Worm (Caenorhabditis elegans) whole organism, L2 larva: ENCODE data around the gene C18D11.9.

ENCODE experiments used
- C34F6.9 ChIP-seq: fragments of 150-350 bp; optimal IDR thresholded peaks from 2 replicates; lab custom pipeline; 2014; ENCODE audit warnings: missing biosample characterization, missing genetic modification characterization
- F13H6.1 ChIP-seq: sonication (generic microtip); optimal IDR thresholded peaks from 2 replicates; lab custom pipeline; 2016; ENCODE audit warnings: missing genetic modification characterization, missing compliant biosample characterization
- R02D3.7 ChIP-seq: fragments of 150-350 bp; optimal IDR thresholded peaks from 2 replicates; lab custom pipeline; 2014; ENCODE audit warnings: missing biosample characterization, missing genetic modification characterization
- ZK546.5 ChIP-seq: sonication (generic microtip); optimal IDR thresholded peaks from 2 replicates; lab custom pipeline; 2017; ENCODE audit warnings: missing biosample characterization, missing genetic modification characterization
- alr-1 ChIP-seq: fragments of 150-350 bp; optimal IDR thresholded peaks from 2 replicates; lab custom pipeline; 2014; ENCODE audit warnings: missing biosample characterization, missing genetic modification characterization
- aly-2 ChIP-seq: fragments of 150-350 bp; optimal IDR thresholded peaks from 2 replicates; lab custom pipeline; 2014; ENCODE audit warnings: missing biosample characterization, missing genetic modification characterization
- ama-1 ChIP-seq: fragments of 150-350 bp; optimal IDR thresholded peaks from 2 replicates; lab custom pipeline; 2018; ENCODE audit warnings: inconsistent platforms
- ceh-16 ChIP-seq: fragments of 150-350 bp; optimal IDR thresholded peaks from 2 replicates; lab custom pipeline; 2014; ENCODE audit warnings: missing biosample characterization, missing genetic modification characterization
- ceh-82 ChIP-seq: fragments of 150-350 bp; optimal IDR thresholded peaks from 2 replicates; lab custom pipeline; 2014; ENCODE audit warnings: missing biosample characterization, missing genetic modification characterization
- crh-2 ChIP-seq: sonication (generic microtip); optimal IDR thresholded peaks from 2 replicates; lab custom pipeline; 2017; ENCODE audit warnings: missing biosample characterization, missing genetic modification characterization
- dmd-4 ChIP-seq: sonication (generic microtip); optimal IDR thresholded peaks from 2 replicates; lab custom pipeline; 2017; ENCODE audit warnings: missing biosample characterization, missing genetic modification characterization
- elt-1 ChIP-seq: fragments of 150-350 bp; optimal IDR thresholded peaks from 2 replicates; lab custom pipeline; 2014; ENCODE audit warnings: missing biosample characterization, missing genetic modification characterization
- elt-3 ChIP-seq: sonication (generic microtip); optimal IDR thresholded peaks from 2 replicates; lab custom pipeline; 2017; ENCODE audit warnings: missing biosample characterization, missing genetic modification characterization
- fos-1 ChIP-seq: fragments of 150-350 bp; optimal IDR thresholded peaks from 2 replicates; lab custom pipeline; 2014; ENCODE audit warnings: missing biosample characterization, missing genetic modification characterization
- gmeb-1 ChIP-seq: fragments of 150-350 bp; optimal IDR thresholded peaks from 2 replicates; lab custom pipeline; 2014; ENCODE audit warnings: missing biosample characterization, missing genetic modification characterization
- lin-11 ChIP-seq: fragments of 150-350 bp; sonication (generic microtip); optimal IDR thresholded peaks from 2 replicates; lab custom pipeline; 2014; ENCODE audit warnings: missing biosample characterization, missing genetic modification characterization, inconsistent platforms, mixed read lengths
- lin-13 ChIP-seq: fragments of 150-350 bp; optimal IDR thresholded peaks from 2 replicates; lab custom pipeline; 2014; ENCODE audit warnings: missing biosample characterization, missing genetic modification reagents, missing genetic modification characterization
- lin-39 ChIP-seq: fragments of 150-350 bp; optimal IDR thresholded peaks from 2 replicates; lab custom pipeline; 2014; ENCODE audit warnings: missing biosample characterization, missing genetic modification reagents, missing genetic modification characterization
- lsy-2 ChIP-seq, 2 experiments: fragments of 150-350 bp in 1 of 2; sonication (generic microtip) in 1 of 2; optimal IDR thresholded peaks; 2 replicates each; lab custom pipeline; 2014 to 2017; ENCODE audit warnings: missing biosample characterization in 2 of 2, missing genetic modification characterization in 2 of 2
- mab-5 ChIP-seq: fragments of 150-350 bp; optimal IDR thresholded peaks from 2 replicates; lab custom pipeline; 2014; ENCODE audit warnings: missing biosample characterization, missing genetic modification characterization
- mbf-1 ChIP-seq: sonication (generic microtip); optimal IDR thresholded peaks from 2 replicates; lab custom pipeline; 2017; ENCODE audit warnings: missing biosample characterization, missing genetic modification characterization
- mdl-1 ChIP-seq, 2 experiments: fragments of 150-350 bp in 1 of 2; sonication (generic microtip) in 1 of 2; optimal IDR thresholded peaks; 2 replicates each; lab custom pipeline; 2017; ENCODE audit warnings: missing biosample characterization in 2 of 2, missing genetic modification characterization in 2 of 2
- nhr-11 ChIP-seq: fragments of 150-350 bp; optimal IDR thresholded peaks from 2 replicates; lab custom pipeline; 2014; ENCODE audit warnings: missing biosample characterization, missing genetic modification characterization
- nhr-12 ChIP-seq: fragments of 150-350 bp; optimal IDR thresholded peaks from 2 replicates; lab custom pipeline; 2014; ENCODE audit warnings: missing biosample characterization, missing genetic modification characterization
- nhr-129 ChIP-seq: fragments of 150-350 bp; optimal IDR thresholded peaks from 2 replicates; lab custom pipeline; 2014; ENCODE audit warnings: missing biosample characterization, missing genetic modification characterization
- nhr-21 ChIP-seq: fragments of 150-350 bp; optimal IDR thresholded peaks from 2 replicates; lab custom pipeline; 2014; ENCODE audit warnings: missing biosample characterization, missing genetic modification characterization
- nhr-23 ChIP-seq: fragments of 150-350 bp; optimal IDR thresholded peaks from 2 replicates; lab custom pipeline; 2014; ENCODE audit warnings: missing biosample characterization, missing genetic modification reagents, missing genetic modification characterization
- nhr-237 ChIP-seq: fragments of 150-350 bp; optimal IDR thresholded peaks from 2 replicates; lab custom pipeline; 2014; ENCODE audit warnings: missing biosample characterization, missing genetic modification characterization
- nhr-25 ChIP-seq: fragments of 150-350 bp; sonication (generic microtip); optimal IDR thresholded peaks from 3 replicates; lab custom pipeline; 2014; ENCODE audit warnings: missing biosample characterization, missing genetic modification characterization
- nhr-6 ChIP-seq: fragments of 150-350 bp; optimal IDR thresholded peaks from 2 replicates; lab custom pipeline; 2014; ENCODE audit warnings: missing biosample characterization, missing genetic modification characterization
- nhr-77 ChIP-seq: fragments of 150-350 bp; optimal IDR thresholded peaks from 2 replicates; lab custom pipeline; 2014; ENCODE audit warnings: missing biosample characterization, missing genetic modification characterization
- sem-4 ChIP-seq: fragments of 150-350 bp; optimal IDR thresholded peaks from 2 replicates; lab custom pipeline; 2014; ENCODE audit warnings: missing biosample characterization, missing genetic modification reagents, missing genetic modification characterization
- skn-1 ChIP-seq: sonication (generic microtip); optimal IDR thresholded peaks from 2 replicates; lab custom pipeline; 2017; ENCODE audit warnings: missing biosample characterization, missing genetic modification characterization
- sma-3 ChIP-seq: sonication (generic microtip); optimal IDR thresholded peaks from 2 replicates; lab custom pipeline; 2016; ENCODE audit warnings: missing genetic modification reagents, missing genetic modification characterization, missing compliant biosample characterization
- sma-9 ChIP-seq, 2 experiments: fragments of 150-350 bp in 1 of 2; sonication (generic microtip) in 1 of 2; optimal IDR thresholded peaks; 2 replicates each; lab custom pipeline; 2014 to 2016; ENCODE audit warnings: missing genetic modification characterization in 2 of 2, mild to moderate bottlenecking in 1 of 2, missing biosample characterization in 1 of 2, missing compliant biosample characterization in 1 of 2, missing genetic modification reagents in 1 of 2, moderate library complexity in 1 of 2
- snpc-4 ChIP-seq: fragments of 150-350 bp; optimal IDR thresholded peaks from 2 replicates; lab custom pipeline; 2014; ENCODE audit warnings: missing biosample characterization, missing genetic modification characterization
- unc-55 ChIP-seq: fragments of 150-350 bp; sonication (generic microtip); optimal IDR thresholded peaks from 3 replicates; lab custom pipeline; 2014; ENCODE audit warnings: missing biosample characterization, missing genetic modification reagents, missing genetic modification characterization
- zag-1 ChIP-seq: fragments of 150-350 bp; optimal IDR thresholded peaks from 2 replicates; lab custom pipeline; 2014; ENCODE audit warnings: missing biosample characterization, missing genetic modification characterization
- ztf-1 ChIP-seq: fragments of 200-800 bp; sonication (Bioruptor generic); conservative IDR thresholded peaks from 2 replicates; pipeline ENCODE4 v1.3.6; 2022; ENCODE audit warnings: missing genetic modification characterization, missing compliant biosample characterization
- ztf-11 ChIP-seq: sonication (generic microtip); optimal IDR thresholded peaks from 2 replicates; lab custom pipeline; 2017; ENCODE audit warnings: missing biosample characterization, missing genetic modification characterization
- ztf-4 ChIP-seq: fragments of 150-350 bp; optimal IDR thresholded peaks from 2 replicates; lab custom pipeline; 2014; ENCODE audit warnings: missing biosample characterization, missing genetic modification characterization

C18D11.9 gene

DNA sequence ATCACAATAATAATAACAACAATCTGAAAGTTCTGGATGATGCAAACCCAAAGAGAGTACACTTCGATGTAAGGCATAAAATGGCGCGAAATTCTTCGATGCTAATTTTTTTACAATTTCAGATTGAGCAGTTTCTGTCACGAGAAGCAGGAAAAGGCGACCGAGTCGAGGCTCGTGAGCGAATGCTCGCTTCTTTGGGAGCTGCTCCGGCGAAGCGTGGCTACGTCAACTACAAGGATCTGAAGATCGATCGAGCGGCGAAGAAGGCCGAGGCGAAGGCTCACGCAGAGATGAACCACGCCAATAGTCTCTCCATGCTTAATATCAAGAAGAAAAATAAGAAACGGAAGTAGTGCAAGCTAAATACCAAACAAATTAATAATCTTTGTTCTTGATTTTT lies 15.2 kb downstream of the C18D11.9 start:
- TF ChIP-seq ztf-11 (tag; lab: Kevin White, UChicago) (no peak), sma-3 (GFP tag; lab: Kevin White, UChicago) (no peak), R02D3.7 (tag; lab: Kevin White, UChicago) (no peak), nhr-21 (tag; lab: Kevin White, UChicago) (no peak), nhr-23 (tag; lab: Kevin White, UChicago) (no peak), nhr-129 (tag; lab: Kevin White, UChicago) (no peak), aly-2 (tag; lab: Kevin White, UChicago) (no peak), ceh-82 (tag; lab: Kevin White, UChicago) (no peak), alr-1 (no peak)

DNA sequence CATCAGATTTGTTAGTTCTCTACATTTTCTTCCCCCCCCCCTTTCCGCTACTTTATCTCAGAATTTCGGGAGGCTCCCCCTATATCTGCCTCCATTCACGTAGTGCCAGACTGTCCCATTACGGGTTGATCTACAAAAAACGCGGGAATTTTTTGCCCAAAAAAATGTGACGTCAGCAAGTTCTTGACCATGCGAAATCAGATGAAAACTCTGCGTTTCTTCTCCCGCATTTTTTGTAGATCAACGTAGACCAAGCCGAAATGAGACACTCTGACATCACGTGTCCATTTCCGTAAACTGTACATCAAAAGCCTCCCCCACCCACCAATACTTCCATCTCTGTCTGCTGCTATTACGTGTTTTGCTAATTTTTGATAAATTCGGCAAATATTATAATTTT lies 15.7 kb downstream of the C18D11.9 start:
- TF ChIP-seq ceh-82 (tag; lab: Kevin White, UChicago) (no peak), nhr-23 (tag; lab: Kevin White, UChicago) (no peak), snpc-4 (tag; lab: Kevin White, UChicago) (no peak), nhr-12 (no peak), C34F6.9 (no peak), ama-1 (no peak), mab-5 (tag; lab: Kevin White, UChicago) (no peak), elt-1 (no peak), nhr-11 (no peak), dmd-4 (no peak), nhr-77 (no peak), ceh-16 (no peak), crh-2 (tag; lab: Kevin White, UChicago) (no peak), nhr-6 (tag; lab: Kevin White, UChicago) (no peak)

DNA sequence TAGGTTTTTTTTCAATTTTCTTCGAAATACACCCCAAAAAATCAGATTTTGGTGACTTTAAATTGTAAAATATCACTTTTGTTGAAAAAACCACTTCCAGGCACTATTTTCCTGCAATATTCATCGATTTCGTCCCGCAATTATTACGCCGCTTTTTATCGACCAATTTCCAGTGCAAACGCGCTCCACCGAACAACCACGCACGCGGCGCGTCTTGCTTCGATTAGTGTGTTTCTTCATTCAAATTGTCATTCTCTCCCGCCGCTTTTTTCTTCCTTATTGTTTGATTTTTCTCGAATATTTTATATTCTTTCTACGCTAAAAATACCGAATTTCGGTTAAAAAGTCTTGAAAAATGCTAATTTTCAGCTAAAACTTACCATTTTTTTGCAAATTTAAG lies 16.7 kb downstream of the C18D11.9 start:
- TF ChIP-seq ztf-11 (tag; lab: Kevin White, UChicago) (no peak), lin-39 (tag; lab: Kevin White, UChicago) (no peak), R02D3.7 (tag; lab: Kevin White, UChicago) (no peak), zag-1 (tag; lab: Kevin White, UChicago) (peak; percentile 13), nhr-21 (tag; lab: Kevin White, UChicago) (no peak), elt-3 (tag; lab: Kevin White, UChicago) (no peak), nhr-11 (no peak), ZK546.5 (tag; lab: Kevin White, UChicago) (no peak), sma-3 (GFP tag; lab: Kevin White, UChicago) (peak; percentile 53), ztf-1 (GFP tag; lab: Robert Waterston, UW) (no peak), skn-1 (no peak), lin-13 (GFP tag; lab: Kevin White, UChicago) (peak; percentile 51), C34F6.9 (peak; percentile 87), mdl-1 (tag; optimal IDR thresholded peaks at IDR 0.05; lab: Kevin White, UChicago) (peak in 1 of 2 experiments; percentile 78), gmeb-1 (peak; percentile 35), nhr-129 (tag; lab: Kevin White, UChicago) (peak; percentile 43), crh-2 (tag; lab: Kevin White, UChicago) (peak; percentile 74), ztf-4 (no peak), sma-9 (GFP tag; optimal IDR thresholded peaks at IDR 0.05; lab: Kevin White, UChicago) (peak; percentile 0), sma-9 (tag; optimal IDR thresholded peaks at IDR 0.05; lab: Kevin White, UChicago) (no peak), mbf-1 (no peak), nhr-237 (tag; lab: Kevin White, UChicago) (no peak), fos-1 (tag; lab: Kevin White, UChicago) (peak; percentile 48), snpc-4 (tag; lab: Kevin White, UChicago) (peak; percentile 3), nhr-25 (tag; lab: Kevin White, UChicago) (peak; percentile 21), unc-55 (GFP tag; lab: Kevin White, UChicago) (peak; percentile 85), lin-11 (peak; percentile 49), sem-4 (tag; lab: Kevin White, UChicago) (peak; percentile 84), F13H6.1 (peak; percentile 38), lsy-2 (tag; optimal IDR thresholded peaks at IDR 0.05; lab: Kevin White, UChicago) (peak; percentile 36 to 85), mab-5 (tag; lab: Kevin White, UChicago) (peak; percentile 22)
